Worm (Caenorhabditis elegans) whole organism, L4 larva: ENCODE results near the gene thn-2.

Source experiments
- R02D3.7 ChIP-seq: fragments of 150-350 bp; sonication (generic microtip); optimal IDR thresholded peaks from 3 replicates; lab custom pipeline; 2014; ENCODE audit warnings: missing biosample characterization, missing genetic modification characterization
- aly-2 ChIP-seq: sonication (generic microtip); optimal IDR thresholded peaks from 2 replicates; lab custom pipeline; 2018; ENCODE audit warnings: missing biosample characterization, missing genetic modification characterization
- ceh-20 ChIP-seq: fragments of 200-800 bp; sonication (Bioruptor generic); IDR thresholded peaks from 2 replicates; pipeline ENCODE4 v1.3.6; 2022; ENCODE audit warnings: missing genetic modification reagents, missing genetic modification characterization, missing compliant biosample characterization
- ceh-82 ChIP-seq: sonication (generic microtip); optimal IDR thresholded peaks from 2 replicates; lab custom pipeline; 2017; ENCODE audit warnings: missing biosample characterization, missing genetic modification characterization
- lin-15B ChIP-seq: fragments of 150-350 bp; sonication (generic microtip); optimal IDR thresholded peaks from 3 replicates; lab custom pipeline; 2014; ENCODE audit warnings: missing biosample characterization, missing genetic modification characterization
- lir-3 ChIP-seq: sonication (generic microtip); optimal IDR thresholded peaks from 2 replicates; lab custom pipeline; 2016; ENCODE audit warnings: mild to moderate bottlenecking, missing genetic modification characterization, missing compliant biosample characterization
- nhr-102 ChIP-seq: sonication (generic microtip); optimal IDR thresholded peaks from 2 replicates; lab custom pipeline; 2016; ENCODE audit warnings: mild to moderate bottlenecking, missing genetic modification characterization, moderate library complexity, missing compliant biosample characterization
- nhr-11 ChIP-seq: fragments of 150-350 bp; optimal IDR thresholded peaks from 2 replicates; lab custom pipeline; 2014; ENCODE audit warnings: missing biosample characterization, missing genetic modification characterization
- nhr-6 ChIP-seq: fragments of 150-350 bp; optimal IDR thresholded peaks from 2 replicates; lab custom pipeline; 2014; ENCODE audit warnings: missing biosample characterization, missing genetic modification characterization
- unc-62 ChIP-seq, 3 experiments: fragments of 150-350 bp in 1 of 3; sonication (generic microtip); optimal IDR thresholded peaks in 2 of 3; peaks in 1 of 3; 1 replicate in 1 of 3; 2 replicates in 2 of 3; lab custom pipeline; 2014 to 2017; ENCODE audit warnings: missing biosample characterization in 3 of 3, missing genetic modification characterization in 3 of 3, missing genetic modification reagents in 3 of 3, missing genotype in 1 of 3
- zag-1 ChIP-seq: fragments of 150-350 bp; optimal IDR thresholded peaks from 2 replicates; lab custom pipeline; 2014; ENCODE audit warnings: missing biosample characterization, missing genetic modification characterization

DNA sequence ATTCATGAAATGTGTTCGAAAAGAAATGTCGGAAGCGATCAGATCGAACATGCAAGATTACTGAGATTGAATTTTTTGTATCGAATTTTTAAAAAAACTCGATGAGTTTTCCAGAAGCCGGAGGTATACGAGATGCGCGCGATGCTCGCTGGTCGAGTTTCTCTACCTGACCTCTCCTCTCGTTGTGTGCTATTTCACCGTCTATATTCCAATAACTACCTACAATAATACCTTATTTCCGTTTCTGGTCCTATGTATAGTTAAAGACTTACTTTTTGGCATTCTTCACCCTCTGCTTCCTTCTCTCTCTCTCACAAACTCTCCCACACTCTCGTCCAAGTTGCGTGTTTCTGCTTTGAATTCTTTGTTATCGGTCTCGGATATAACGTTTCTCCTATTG is 11.6 kb upstream of the thn-2 start:
- TF ChIP-seq nhr-6 (no peak), zag-1 (no peak), R02D3.7 (tag; lab: Kevin White, UChicago) (no peak), ceh-20 (GFP tag; lab: Robert Waterston, UW) (no peak), lin-15B (tag; lab: Kevin White, UChicago) (no peak), ceh-82 (tag; lab: Kevin White, UChicago) (no peak), aly-2 (tag; lab: Kevin White, UChicago) (no peak), nhr-102 (tag; lab: Kevin White, UChicago) (no peak), nhr-11 (tag; lab: Kevin White, UChicago) (no peak), lir-3 (tag; lab: Kevin White, UChicago) (no peak), unc-62 (GFP tag; optimal IDR thresholded peaks at IDR 0.05 in 1 of 2; lab: Kevin White, UChicago) (no peak), unc-62 (tag; optimal IDR thresholded peaks at IDR 0.05; lab: Kevin White, UChicago) (no peak)
